Fruit fly (Drosophila melanogaster): Measurements from ENCODE around the gene Muc68Ca.

The Muc68Ca gene

DNA sequence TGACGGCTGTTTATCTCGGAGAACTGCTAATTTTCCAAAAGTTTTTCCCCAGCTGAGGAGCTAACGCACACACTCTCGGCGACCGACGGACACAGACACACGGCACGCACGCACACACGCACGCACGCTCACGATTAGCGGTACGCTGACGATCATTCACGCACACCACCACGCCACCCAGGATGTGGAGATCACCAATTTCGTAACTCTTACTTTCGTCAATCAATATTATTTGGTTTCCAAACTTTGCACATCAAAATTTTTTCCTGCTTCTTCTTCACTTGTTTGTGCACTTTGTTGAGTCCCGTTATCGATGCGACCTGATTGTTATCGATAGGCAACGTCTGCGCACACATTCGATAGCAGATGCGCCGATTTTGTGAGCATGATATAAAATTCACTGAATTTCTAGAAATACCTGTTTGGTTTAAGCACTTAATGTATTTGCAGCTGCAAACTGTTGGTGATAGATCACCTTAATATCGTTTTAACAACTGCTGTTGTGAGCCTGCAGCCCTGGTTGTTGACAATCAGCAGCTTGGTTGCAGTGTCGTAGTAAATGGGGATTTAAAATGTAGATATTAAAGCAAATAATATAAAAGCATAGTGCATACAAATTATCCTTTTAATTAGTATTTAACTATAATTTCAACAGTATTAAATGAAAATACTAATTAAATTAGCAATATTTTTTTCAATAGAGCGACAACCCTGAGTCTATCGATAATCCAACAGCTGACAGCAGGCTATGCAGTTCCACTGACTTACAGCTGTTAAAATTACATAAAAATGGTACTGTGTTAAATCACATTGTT lies 57.7 kb downstream of the Muc68Ca start, which contains the start of the genes CG7394 and Mob2 (continued):
- TF ChIP-seq Ets96B (tag; optimal IDR thresholded peaks at IDR 0.05) (peak; percentile 85), eg (GFP tag; IDR thresholded peaks at IDR 0.05) (peak; percentile 91), salr (GFP tag; optimal IDR thresholded peaks at IDR 0.05) (peak; percentile 73 to 85), CG4318 (GFP tag; optimal IDR thresholded peaks at IDR 0.05) (peak; percentile 78), Eip93F (GFP tag; optimal IDR thresholded peaks at IDR 0.05) (peak; percentile 56), CG10669 (GFP tag; optimal IDR thresholded peaks at IDR 0.05) (peak; percentile 83), svp (GFP tag) (peak; percentile 96), CG34406 (GFP tag; optimal IDR thresholded peaks at IDR 0.05) (peak; percentile 89), CG11294 (GFP tag; IDR thresholded peaks at IDR 0.05) (peak; percentile 77), fkh (GFP tag; optimal IDR thresholded peaks at IDR 0.05) (peak; percentile 86), CG6854 (GFP tag; optimal IDR thresholded peaks at IDR 0.05) (no peak), cyc (GFP tag; optimal IDR thresholded peaks at IDR 0.05) (peak; percentile 88), CG32006 (GFP tag; optimal IDR thresholded peaks at IDR 0.05) (peak; percentile 84), CG8319 (GFP tag; optimal IDR thresholded peaks at IDR 0.05) (peak; percentile 74), dsx (GFP tag; optimal IDR thresholded peaks at IDR 0.05; ENCODE audit: poor library complexity, severe bottlenecking) (peak; percentile 80), Met (GFP tag; optimal IDR thresholded peaks at IDR 0.05) (peak; percentile 91), CG1621 (tag; optimal IDR thresholded peaks at IDR 0.05) (peak; percentile 49), CG10631 (GFP tag; optimal IDR thresholded peaks at IDR 0.05) (peak; percentile 89), Hr39 (GFP tag; optimal IDR thresholded peaks at IDR 0.05) (peak; percentile 88), CG9139 (GFP tag; optimal IDR thresholded peaks at IDR 0.05) (no peak), CG11762 (GFP tag; optimal IDR thresholded peaks at IDR 0.05; ENCODE audit: insufficient read depth) (peak; percentile 68), CG16779 (tag; optimal IDR thresholded peaks at IDR 0.05) (no peak), Sox14 (GFP tag; optimal IDR thresholded peaks at IDR 0.05) (peak; percentile 89), CG3919 (GFP tag; optimal IDR thresholded peaks at IDR 0.05) (peak; percentile 89), Eip75B (GFP tag; optimal IDR thresholded peaks at IDR 0.05) (peak; percentile 84), Hr38 (GFP tag; optimal IDR thresholded peaks at IDR 0.05) (peak; percentile 53), Sox15 (GFP tag; optimal IDR thresholded peaks at IDR 0.05) (peak; percentile 81), CG3032 (tag; optimal IDR thresholded peaks at IDR 0.05) (peak; percentile 80), acj6 (GFP tag; optimal IDR thresholded peaks at IDR 0.05) (peak; percentile 91), vri (GFP tag; optimal IDR thresholded peaks at IDR 0.05) (peak; percentile 91), CG11902 (GFP tag; optimal IDR thresholded peaks at IDR 0.05) (peak; percentile 78), topi (GFP tag; optimal IDR thresholded peaks at IDR 0.05) (peak; percentile 87), Eip78C (GFP tag) (peak; percentile 96), Smox (GFP tag; optimal IDR thresholded peaks at IDR 0.05) (peak; percentile 92), Hr4 (GFP tag; optimal IDR thresholded peaks at IDR 0.05) (peak; percentile 93), CG6276 (GFP tag; optimal IDR thresholded peaks at IDR 0.05) (peak; percentile 27), CG15336 (GFP tag; IDR thresholded peaks at IDR 0.05) (peak; percentile 89), Ets21C (GFP tag; optimal IDR thresholded peaks at IDR 0.05) (peak; percentile 72), CG8632 (GFP tag; optimal IDR thresholded peaks at IDR 0.05) (peak; percentile 88), fd59A (GFP tag; optimal IDR thresholded peaks at IDR 0.05) (peak; percentile 73), CG7368 (GFP tag; optimal IDR thresholded peaks at IDR 0.05) (peak; percentile 88), Sox102F (GFP tag; optimal IDR thresholded peaks at IDR 0.05) (peak; percentile 90), CG6163 (GFP tag; IDR thresholded peaks at IDR 0.05) (peak; percentile 94), CG31627 (GFP tag; optimal IDR thresholded peaks at IDR 0.05) (peak; percentile 88), Gug (GFP tag; IDR thresholded peaks at IDR 0.05) (peak; percentile 87)

Data from whole organism, prepupa.